Worm (Caenorhabditis elegans): Measurements from ENCODE around the gene ncs-4.
A peak's percentile ranks its signal among the peaks of the same experiment; 100 is the strongest.

DNA sequence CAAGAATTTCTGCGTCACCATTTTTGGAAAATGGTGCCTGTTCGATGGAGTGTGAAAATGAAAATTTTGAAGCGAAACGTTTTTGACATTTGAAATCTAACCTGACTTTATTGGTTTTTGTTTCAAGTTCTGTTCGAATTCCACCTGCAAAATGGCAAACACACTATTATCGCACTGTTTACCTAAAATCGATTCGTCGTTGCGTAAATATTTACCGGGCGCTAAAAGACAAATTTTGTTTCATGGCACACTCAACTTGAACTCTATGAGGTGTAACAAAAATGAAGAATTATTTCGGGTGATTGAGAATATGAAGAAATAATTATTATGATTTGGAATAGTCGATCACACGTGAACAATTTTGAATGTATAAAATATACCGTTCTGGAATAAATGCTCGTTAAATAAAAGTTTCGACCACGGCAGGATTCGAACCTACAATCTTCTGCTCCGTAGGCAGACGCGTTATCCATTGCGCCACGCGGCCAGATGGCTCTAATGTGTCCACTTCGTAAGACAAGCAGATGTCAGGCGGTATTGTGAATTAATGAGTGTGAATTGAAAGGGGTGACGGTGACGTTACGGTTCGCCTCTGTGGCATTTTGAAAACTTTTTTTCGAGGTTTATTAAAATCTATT is 28.0 kb upstream of the ncs-4 start:
- TF ChIP-seq F49E8.2 (tag; optimal IDR thresholded peaks at IDR 0.05; ENCODE audit: insufficient read depth) (peak; percentile 46), lin-54 (GFP tag; optimal IDR thresholded peaks at IDR 0.05) (peak; percentile 31), snpc-3.4 (tag; optimal IDR thresholded peaks at IDR 0.05) (no peak), unc-130 (GFP tag; optimal IDR thresholded peaks at IDR 0.05) (peak; percentile 25), madf-10 (tag; optimal IDR thresholded peaks at IDR 0.05) (peak; percentile 55), akir-1 (GFP tag; optimal IDR thresholded peaks at IDR 0.05) (no peak), hrde-1 (tag; optimal IDR thresholded peaks at IDR 0.05; ENCODE audit: borderline replicate concordance) (peak; percentile 87)

All from whole organism, young adult.